Worm (Caenorhabditis elegans) whole organism, L4 larva: ENCODE results near the gene fbxa-60.

ENCODE experiments used
- F26F4.8 ChIP-seq: fragments of 200-800 bp; sonication (Bioruptor generic); conservative IDR thresholded peaks from 2 replicates; pipeline ENCODE4 v1.3.6; 2022; ENCODE audit warnings: missing genetic modification characterization, missing compliant biosample characterization
- F37D6.2 ChIP-seq: sonication (generic microtip); optimal IDR thresholded peaks from 2 replicates; lab custom pipeline; 2016; ENCODE audit warnings: mild to moderate bottlenecking, missing genetic modification characterization, missing compliant biosample characterization
- F44E2.7 ChIP-seq: fragments of 200-800 bp; sonication (Bioruptor generic); IDR thresholded peaks from 2 replicates; pipeline ENCODE4 v2.1.2; 2022; ENCODE audit warnings: missing genetic modification characterization, missing compliant biosample characterization
- R02D3.7 ChIP-seq: fragments of 150-350 bp; sonication (generic microtip); optimal IDR thresholded peaks from 3 replicates; lab custom pipeline; 2014; ENCODE audit warnings: missing biosample characterization, missing genetic modification characterization
- T20F7.1 ChIP-seq: fragments of 200-800 bp; sonication (Bioruptor generic); optimal IDR thresholded peaks from 2 replicates; lab custom pipeline; 2018; ENCODE audit warnings: mild to moderate bottlenecking, missing genetic modification characterization, missing compliant biosample characterization
- Y105C5A.15 ChIP-seq: fragments of 200-800 bp; sonication (Bioruptor generic); IDR thresholded peaks from 2 replicates; pipeline ENCODE4 v1.3.6; 2022; ENCODE audit warnings: missing genetic modification characterization, missing compliant biosample characterization
- Y48G9A.11 ChIP-seq: fragments of 200-800 bp; sonication (Bioruptor generic); IDR thresholded peaks from 2 replicates; pipeline ENCODE4 v1.3.6; 2022; ENCODE audit warnings: missing genetic modification reagents, missing genetic modification characterization, missing compliant biosample characterization
- ama-1 ChIP-seq: fragments of 150-350 bp; optimal IDR thresholded peaks from 2 replicates; lab custom pipeline; 2014; ENCODE audit warnings: inconsistent platforms, mixed read lengths
- arid-1 ChIP-seq: fragments of 200-800 bp; sonication (Bioruptor generic); conservative IDR thresholded peaks from 2 replicates; pipeline ENCODE4 v1.3.6; 2022; ENCODE audit warnings: missing genetic modification reagents, missing genetic modification characterization, missing compliant biosample characterization
- attf-4 ChIP-seq: sonication (generic microtip); optimal IDR thresholded peaks from 3 replicates; lab custom pipeline; 2017; ENCODE audit warnings: missing biosample characterization, missing genetic modification characterization
- ceh-32 ChIP-seq: sonication (generic microtip); optimal IDR thresholded peaks from 2 replicates; lab custom pipeline; 2016; ENCODE audit warnings: mild to moderate bottlenecking, missing genetic modification characterization, missing compliant biosample characterization; ENCODE audit not compliant: poor library complexity
- ceh-62 ChIP-seq: sonication (generic microtip); optimal IDR thresholded peaks from 2 replicates; lab custom pipeline; 2017; ENCODE audit warnings: missing biosample characterization, missing genetic modification characterization
- ces-1 ChIP-seq: fragments of 150-350 bp; sonication (generic microtip); optimal IDR thresholded peaks from 4 replicates; lab custom pipeline; 2014; ENCODE audit warnings: missing biosample characterization, missing genetic modification reagents, missing genetic modification characterization
- daf-16 ChIP-seq, 3 experiments: sonication (generic microtip); optimal IDR thresholded peaks; 2 replicates each; lab custom pipeline; 2016 to 2017; ENCODE audit warnings: missing genetic modification characterization in 3 of 3, missing genetic modification reagents in 3 of 3, mild to moderate bottlenecking in 2 of 3, missing compliant biosample characterization in 2 of 3, missing biosample characterization in 1 of 3, moderate library complexity in 1 of 3
- daf-19 ChIP-seq: fragments of 200-800 bp; sonication (Bioruptor generic); conservative IDR thresholded peaks from 2 replicates; pipeline ENCODE4 v1.3.6; 2022; ENCODE audit warnings: missing genetic modification characterization, missing compliant biosample characterization
- daf-8 ChIP-seq: fragments of 200-800 bp; sonication (Bioruptor generic); IDR thresholded peaks from 2 replicates; pipeline ENCODE4 v1.3.6; 2022; ENCODE audit warnings: missing genetic modification characterization, missing compliant biosample characterization
- dmd-6 ChIP-seq: fragments of 200-800 bp; sonication (Bioruptor generic); IDR thresholded peaks from 2 replicates; pipeline ENCODE4 v1.3.6; 2022; ENCODE audit warnings: missing genetic modification reagents, missing genetic modification characterization, missing compliant biosample characterization
- dmd-9 ChIP-seq: fragments of 200-800 bp; sonication (Bioruptor generic); IDR thresholded peaks from 2 replicates; pipeline ENCODE4 v1.3.6; 2022; ENCODE audit warnings: missing genetic modification reagents, missing genetic modification characterization, missing compliant biosample characterization
- duxl-1 ChIP-seq: sonication (generic microtip); optimal IDR thresholded peaks from 2 replicates; lab custom pipeline; 2016; ENCODE audit warnings: mild to moderate bottlenecking, missing genetic modification characterization, moderate library complexity, missing compliant biosample characterization; ENCODE audit not compliant: poor library complexity
- egl-27 ChIP-seq: sonication (generic microtip); optimal IDR thresholded peaks from 3 replicates; lab custom pipeline; 2017; ENCODE audit warnings: missing biosample characterization, missing genetic modification reagents, missing genetic modification characterization
- fkh-10 ChIP-seq: fragments of 150-350 bp; optimal IDR thresholded peaks from 2 replicates; lab custom pipeline; 2014; ENCODE audit warnings: missing biosample characterization, missing genetic modification reagents, missing genetic modification characterization
- gei-8 ChIP-seq: fragments of 200-800 bp; sonication (Bioruptor generic); optimal IDR thresholded peaks from 2 replicates; lab custom pipeline; 2018; ENCODE audit warnings: mild to moderate bottlenecking, missing genetic modification characterization, missing compliant biosample characterization
- hif-1 ChIP-seq, 2 experiments: sonication (generic microtip); optimal IDR thresholded peaks; 2 replicates each; lab custom pipeline; 2016 to 2017; ENCODE audit warnings: missing compliant biosample characterization in 2 of 2, missing genetic modification characterization in 2 of 2, missing genetic modification reagents in 2 of 2, missing genotype in 2 of 2, mild to moderate bottlenecking in 1 of 2
- hlh-11 ChIP-seq: fragments of 200-800 bp; sonication (Bioruptor generic); optimal IDR thresholded peaks from 2 replicates; lab custom pipeline; 2018; ENCODE audit warnings: mild to moderate bottlenecking, missing genetic modification characterization, missing compliant biosample characterization
- hlh-30 ChIP-seq: sonication (generic microtip); optimal IDR thresholded peaks from 2 replicates; lab custom pipeline; 2017; ENCODE audit warnings: antibody characterized with exemption, mild to moderate bottlenecking, missing genetic modification characterization, missing compliant biosample characterization; ENCODE audit not compliant: insufficient read depth
- hmg-1.1 ChIP-seq: fragments of 200-800 bp; sonication (Bioruptor generic); IDR thresholded peaks from 2 replicates; pipeline ENCODE4 v1.3.6; 2022; ENCODE audit warnings: missing genetic modification reagents, missing genetic modification characterization, missing compliant biosample characterization
- lin-1 ChIP-seq: fragments of 200-800 bp; sonication (Bioruptor generic); IDR thresholded peaks from 2 replicates; pipeline ENCODE4 v1.3.6; 2022; ENCODE audit warnings: missing genetic modification reagents, missing genetic modification characterization, missing compliant biosample characterization
- lin-29 ChIP-seq: fragments of 200-800 bp; sonication (Bioruptor generic); IDR thresholded peaks from 2 replicates; pipeline ENCODE4 v1.3.6; 2022; ENCODE audit warnings: missing genetic modification reagents, missing genetic modification characterization, missing compliant biosample characterization
- lsy-2 ChIP-seq, 2 experiments: fragments of 150-350 bp in 1 of 2; sonication (generic microtip) in 1 of 2; optimal IDR thresholded peaks; 2 replicates each; lab custom pipeline; 2014 to 2017; ENCODE audit warnings: missing biosample characterization in 2 of 2, missing genetic modification characterization in 2 of 2
- mep-1 ChIP-seq: fragments of 150-350 bp; sonication (generic microtip); optimal IDR thresholded peaks from 3 replicates; lab custom pipeline; 2014; ENCODE audit warnings: missing biosample characterization, missing genetic modification characterization
- mes-2 ChIP-seq: sonication (generic microtip); optimal IDR thresholded peaks from 2 replicates; lab custom pipeline; 2016; ENCODE audit warnings: missing genotype, mild to moderate bottlenecking, missing genetic modification characterization, missing compliant biosample characterization; ENCODE audit not compliant: poor library complexity, severe bottlenecking
- mxl-2 ChIP-seq: fragments of 200-800 bp; sonication (Bioruptor generic); conservative IDR thresholded peaks from 2 replicates; pipeline ENCODE4 v1.3.6; 2022; ENCODE audit warnings: missing genetic modification reagents, missing genetic modification characterization, missing compliant biosample characterization
- nhr-11 ChIP-seq: fragments of 150-350 bp; optimal IDR thresholded peaks from 2 replicates; lab custom pipeline; 2014; ENCODE audit warnings: missing biosample characterization, missing genetic modification characterization
- nhr-41 ChIP-seq: fragments of 200-800 bp; sonication (Bioruptor generic); IDR thresholded peaks from 2 replicates; pipeline ENCODE4 v1.3.6; 2022; ENCODE audit warnings: missing genetic modification reagents, missing genetic modification characterization, missing compliant biosample characterization
- nhr-42 ChIP-seq: fragments of 200-800 bp; sonication (Bioruptor generic); IDR thresholded peaks from 2 replicates; pipeline ENCODE4 v1.3.6; 2022; ENCODE audit warnings: missing genetic modification characterization, missing compliant biosample characterization
- nhr-6 ChIP-seq: fragments of 150-350 bp; optimal IDR thresholded peaks from 2 replicates; lab custom pipeline; 2014; ENCODE audit warnings: missing biosample characterization, missing genetic modification characterization
- pha-4 ChIP-seq, 2 experiments: fragments of 150-350 bp in 1 of 2; fragments of 200-800 bp in 1 of 2; sonication (Bioruptor generic) in 1 of 2; IDR thresholded peaks in 1 of 2; optimal IDR thresholded peaks in 1 of 2; 2 replicates each; pipeline versions ENCODE4 v1.3.6 to Lab custom; 2014 to 2022; ENCODE audit warnings: missing genetic modification characterization in 2 of 2, missing genetic modification reagents in 2 of 2, missing biosample characterization in 1 of 2, missing compliant biosample characterization in 1 of 2
- set-16 ChIP-seq: fragments of 200-800 bp; sonication (Bioruptor generic); IDR thresholded peaks from 2 replicates; pipeline ENCODE4 v1.3.6; 2022; ENCODE audit warnings: missing genetic modification reagents, missing genetic modification characterization, missing compliant biosample characterization
- skn-1 ChIP-seq: fragments of 150-350 bp; optimal IDR thresholded peaks from 2 replicates; lab custom pipeline; 2014; ENCODE audit warnings: missing biosample characterization, missing genetic modification characterization
- spr-3 ChIP-seq: fragments of 200-800 bp; sonication (Bioruptor generic); optimal IDR thresholded peaks from 2 replicates; lab custom pipeline; 2018; ENCODE audit warnings: mild to moderate bottlenecking, missing genetic modification characterization, missing compliant biosample characterization
- tag-97 ChIP-seq: fragments of 200-800 bp; sonication (Bioruptor generic); IDR thresholded peaks from 2 replicates; pipeline ENCODE4 v1.3.6; 2022; ENCODE audit warnings: missing genetic modification characterization, missing compliant biosample characterization
- tra-1 ChIP-seq: fragments of 200-800 bp; sonication (Bioruptor generic); IDR thresholded peaks from 2 replicates; pipeline ENCODE4 v1.3.6; 2022; ENCODE audit warnings: missing genetic modification reagents, missing genetic modification characterization, missing compliant biosample characterization
- unc-130 ChIP-seq: sonication (generic microtip); optimal IDR thresholded peaks from 2 replicates; lab custom pipeline; 2016; ENCODE audit warnings: missing genetic modification reagents, missing genetic modification characterization, missing compliant biosample characterization
- unc-62 ChIP-seq, 3 experiments: fragments of 150-350 bp in 1 of 3; sonication (generic microtip); optimal IDR thresholded peaks in 2 of 3; peaks in 1 of 3; 1 replicate in 1 of 3; 2 replicates in 2 of 3; lab custom pipeline; 2014 to 2017; ENCODE audit warnings: missing biosample characterization in 3 of 3, missing genetic modification characterization in 3 of 3, missing genetic modification reagents in 3 of 3, missing genotype in 1 of 3
- vab-7 ChIP-seq: fragments of 200-800 bp; sonication (Bioruptor generic); IDR thresholded peaks from 2 replicates; pipeline ENCODE4 v1.3.6; 2022; ENCODE audit warnings: missing genetic modification reagents, missing genetic modification characterization, missing compliant biosample characterization
- zag-1 ChIP-seq: fragments of 150-350 bp; optimal IDR thresholded peaks from 2 replicates; lab custom pipeline; 2014; ENCODE audit warnings: missing biosample characterization, missing genetic modification characterization
- zfp-2 ChIP-seq: sonication (generic microtip); optimal IDR thresholded peaks from 2 replicates; lab custom pipeline; 2016; ENCODE audit warnings: mild to moderate bottlenecking, missing genetic modification characterization, missing compliant biosample characterization
- zfp-3 ChIP-seq: fragments of 200-800 bp; sonication (Bioruptor generic); conservative IDR thresholded peaks from 2 replicates; pipeline ENCODE4 v1.3.6; 2022; ENCODE audit warnings: missing genetic modification reagents, missing genetic modification characterization, missing compliant biosample characterization
- zip-11 ChIP-seq: fragments of 200-800 bp; sonication (Bioruptor generic); IDR thresholded peaks from 2 replicates; pipeline ENCODE4 v1.3.6; 2022; ENCODE audit warnings: missing genetic modification characterization, missing compliant biosample characterization

Gene fbxa-60

DNA sequence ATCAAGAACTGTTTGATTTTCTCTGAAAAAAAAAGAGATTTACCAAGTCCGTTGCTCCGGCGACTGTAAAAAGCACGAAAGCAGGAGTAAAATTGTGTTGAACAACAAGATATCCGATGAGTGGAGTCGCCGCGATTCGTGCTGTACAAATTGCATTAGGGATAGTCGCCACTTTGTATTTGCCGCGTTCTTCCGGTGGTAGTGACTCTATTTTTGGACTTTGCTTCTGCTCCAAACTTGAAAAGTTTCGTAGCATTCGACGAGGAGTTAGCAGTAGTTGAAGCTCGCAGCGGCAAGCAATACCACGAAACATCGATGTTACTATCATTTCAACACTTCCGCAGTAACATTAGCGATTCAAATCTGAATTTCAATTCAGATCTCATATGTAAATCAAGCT, 36.6 kb downstream of the fbxa-60 start, which contains the start of gene crls-1:
crls-1 (minus strand) TSS at position 363 of the 400 bp plus-strand sequence.
- no peak for TF ChIP-seq duxl-1 (tag; lab: Kevin White, UChicago)
- no peak for TF ChIP-seq fkh-10 (GFP tag; lab: Kevin White, UChicago)
- TF ChIP-seq arid-1 (GFP tag; lab: Robert Waterston, UW): 0 out of 2 replicates have a peak, but pooled peaks have one; percentile 6
- TF ChIP-seq nhr-6 (tag; lab: Kevin White, UChicago): no peak
- TF ChIP-seq ama-1 (lab: Kevin White, UChicago): peak; percentile 81
- no peak for TF ChIP-seq lin-29
- no peak for TF ChIP-seq egl-27
- 0 out of 2 replicates have a peak, but pooled peaks have one; percentile 44 for TF ChIP-seq Y48G9A.11 (GFP tag; lab: Robert Waterston, UW)
- no peak for TF ChIP-seq set-16 (GFP tag; lab: Robert Waterston, UW)
- TF ChIP-seq daf-16 (GFP tag; optimal IDR thresholded peaks at IDR 0.05; lab: Kevin White, UChicago): no peak
- TF ChIP-seq daf-16 (tag; optimal IDR thresholded peaks at IDR 0.05; lab: Kevin White, UChicago): peak; percentile 13
- TF ChIP-seq F37D6.2 (tag; lab: Kevin White, UChicago): no peak
- no peak for TF ChIP-seq nhr-11 (tag; lab: Kevin White, UChicago)
- no peak for TF ChIP-seq dmd-9 (GFP tag; lab: Robert Waterston, UW)
- no peak for TF ChIP-seq gei-8 (GFP tag; lab: Kevin White, UChicago)
- no peak for TF ChIP-seq mep-1 (tag; lab: Kevin White, UChicago)
- no peak for TF ChIP-seq ces-1
- no peak for TF ChIP-seq lsy-2 (tag; optimal IDR thresholded peaks at IDR 0.05; lab: Kevin White, UChicago)
- TF ChIP-seq vab-7 (GFP tag; lab: Robert Waterston, UW): no peak
- TF ChIP-seq mes-2: no peak
- 0 out of 2 replicates have a peak, but pooled peaks have one; percentile 39 for TF ChIP-seq tra-1 (GFP tag; lab: Robert Waterston, UW)
- no peak for TF ChIP-seq spr-3 (GFP tag; lab: Kevin White, UChicago)
- TF ChIP-seq unc-130 (GFP tag; lab: Kevin White, UChicago): no peak
- TF ChIP-seq skn-1 (tag; lab: Kevin White, UChicago): no peak
- TF ChIP-seq hlh-11 (tag; lab: Kevin White, UChicago): no peak
- TF ChIP-seq nhr-41: no peak
- no peak for TF ChIP-seq daf-19
- 0 out of 2 replicates have a peak, but pooled peaks have one; percentile 9 for TF ChIP-seq dmd-6 (GFP tag; lab: Robert Waterston, UW)
- no peak for TF ChIP-seq mxl-2 (GFP tag; lab: Robert Waterston, UW)
- no peak for TF ChIP-seq attf-4
- no peak for TF ChIP-seq F44E2.7 (GFP tag; lab: Robert Waterston, UW)
- no peak for TF ChIP-seq zag-1 (tag; lab: Kevin White, UChicago)
- peak; percentile 20 for TF ChIP-seq T20F7.1 (GFP tag; lab: Kevin White, UChicago)
- no peak for TF ChIP-seq R02D3.7 (tag; lab: Kevin White, UChicago)
- TF ChIP-seq zfp-2 (tag; lab: Kevin White, UChicago): no peak
- TF ChIP-seq pha-4 (GFP tag; IDR thresholded peaks at IDR 0.05; lab: Robert Waterston, UW): no peak
- TF ChIP-seq pha-4 (tag; optimal IDR thresholded peaks at IDR 0.05; lab: Kevin White, UChicago): no peak
- no peak for TF ChIP-seq hlh-30 (tag; lab: Kevin White, UChicago)
- no peak for TF ChIP-seq ceh-32 (tag; lab: Kevin White, UChicago)
- TF ChIP-seq unc-62 (GFP tag; optimal IDR thresholded peaks at IDR 0.05 in 1 of 2; lab: Kevin White, UChicago): no peak
- TF ChIP-seq unc-62 (tag; optimal IDR thresholded peaks at IDR 0.05; lab: Kevin White, UChicago): no peak
- TF ChIP-seq zfp-3 (GFP tag; lab: Robert Waterston, UW): no peak
- TF ChIP-seq hmg-1.1 (GFP tag; lab: Robert Waterston, UW): no peak
- no peak for TF ChIP-seq nhr-42 (GFP tag; lab: Robert Waterston, UW)
- TF ChIP-seq Y105C5A.15 (GFP tag; lab: Robert Waterston, UW): no peak
- TF ChIP-seq zip-11 (GFP tag; lab: Robert Waterston, UW): no peak
- TF ChIP-seq tag-97 (GFP tag; lab: Robert Waterston, UW): no peak
- no peak for TF ChIP-seq lin-1 (GFP tag; lab: Robert Waterston, UW)
- no peak for TF ChIP-seq hif-1 (tag; optimal IDR thresholded peaks at IDR 0.05; lab: Kevin White, UChicago)
- TF ChIP-seq F26F4.8: no peak
- TF ChIP-seq daf-8: no peak
- TF ChIP-seq ceh-62 (tag; lab: Kevin White, UChicago): no peak
